Fruit fly (Drosophila melanogaster): Measurements from ENCODE around the gene mtgo.
A peak's percentile ranks its signal among the peaks of the same experiment; 100 is the strongest.

mtgo gene

dm6 chr2L:16591480-16591879, 46.7 kb downstream of the mtgo start (continued):
- peak; percentile 13 for TF ChIP-seq CG10979 (tag; optimal IDR thresholded peaks at IDR 0.05)
- TF ChIP-seq CG18262 (tag; optimal IDR thresholded peaks at IDR 0.05): peak; percentile 46
- no peak for TF ChIP-seq exex (tag; optimal IDR thresholded peaks at IDR 0.05)
- peak; percentile 12 for TF ChIP-seq phol (tag; optimal IDR thresholded peaks at IDR 0.05)

DNA sequence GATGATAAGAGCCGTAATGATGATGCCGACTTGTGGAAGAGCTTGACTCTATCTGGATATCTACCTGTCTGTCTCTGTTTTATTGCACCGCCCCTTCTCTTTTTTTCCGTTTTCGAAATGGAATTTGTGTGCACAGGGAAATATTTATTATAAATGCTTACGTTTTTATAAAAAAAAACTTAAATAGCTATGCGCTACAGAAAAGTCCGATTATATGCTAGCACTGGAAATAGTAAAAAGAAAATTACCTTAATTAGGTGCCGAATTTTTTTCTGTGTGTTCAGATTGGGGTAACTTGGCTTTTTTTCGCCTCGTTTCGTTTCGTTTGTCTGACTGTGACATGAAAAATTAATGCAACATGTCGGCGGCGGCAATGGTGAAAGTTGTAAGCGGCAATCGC, 47.1 kb downstream of the mtgo start:
- TF ChIP-seq dimm (GFP tag; IDR thresholded peaks at IDR 0.05) (peak; percentile 56; the same call in 1 of the 2 replicates), cas (GFP tag; IDR thresholded peaks at IDR 0.05) (no peak), Dp (GFP tag; optimal IDR thresholded peaks at IDR 0.05) (no peak), Ssrp (tag; optimal IDR thresholded peaks at IDR 0.05) (peak; percentile 47), dati (GFP tag; IDR thresholded peaks at IDR 0.05) (no peak), sqz (GFP tag; optimal IDR thresholded peaks at IDR 0.05) (peak; percentile 63), trem (tag; optimal IDR thresholded peaks at IDR 0.05) (peak; percentile 16), abd-A (tag; optimal IDR thresholded peaks at IDR 0.05) (no peak), row (GFP tag; IDR thresholded peaks at IDR 0.05) (peak; percentile 49; the same call in 1 of the 3 replicates), disco-r (GFP tag; optimal IDR thresholded peaks at IDR 0.05) (peak; percentile 3), CG30403 (GFP tag; optimal IDR thresholded peaks at IDR 0.05) (peak; percentile 33), CG8281 (tag; optimal IDR thresholded peaks at IDR 0.05) (peak; percentile 36), twi (tag; optimal IDR thresholded peaks at IDR 0.05) (no peak), Sox102F (GFP tag; optimal IDR thresholded peaks at IDR 0.05) (peak; percentile 86), gce (GFP tag; IDR thresholded peaks at IDR 0.05) (peak; percentile 52; the same call in 1 of the 3 replicates), CG6791 (GFP tag; IDR thresholded peaks at IDR 0.05; ENCODE audit: partially characterized antibody) (no peak), schlank (tag; optimal IDR thresholded peaks at IDR 0.05) (no peak), Lhr (GFP tag; optimal IDR thresholded peaks at IDR 0.05) (peak; percentile 7), lab (GFP tag; optimal IDR thresholded peaks at IDR 0.05) (peak; percentile 49), Doc3 (GFP tag; IDR thresholded peaks at IDR 0.05; ENCODE audit: partially characterized antibody) (no peak), Nf-YC (tag; optimal IDR thresholded peaks at IDR 0.05) (no peak), CG1792 (GFP tag; optimal IDR thresholded peaks at IDR 0.05) (no peak), CG12071 (GFP tag; optimal IDR thresholded peaks at IDR 0.05) (no peak), wek (GFP tag; optimal IDR thresholded peaks at IDR 0.05) (no peak), mirr (GFP tag; optimal IDR thresholded peaks at IDR 0.05) (no peak), gem (tag; optimal IDR thresholded peaks at IDR 0.05) (peak; percentile 76), oc (tag; optimal IDR thresholded peaks at IDR 0.05) (peak; percentile 82), zf30C (GFP tag; optimal IDR thresholded peaks at IDR 0.05) (no peak), CG9817 (tag; optimal IDR thresholded peaks at IDR 0.05) (no peak), Nf-YB (GFP tag; optimal IDR thresholded peaks at IDR 0.05) (no peak), aop (GFP tag; IDR thresholded peaks at IDR 0.05) (no peak), CG17186 (GFP tag; optimal IDR thresholded peaks at IDR 0.05) (no peak), dpn (GFP tag; optimal IDR thresholded peaks at IDR 0.05) (peak; percentile 16 to 31), tin (GFP tag; optimal IDR thresholded peaks at IDR 0.05) (peak; percentile 13), Lpt (GFP tag; optimal IDR thresholded peaks at IDR 0.05) (no peak), ssp (GFP tag; IDR thresholded peaks at IDR 0.05) (peak; percentile 34; the same call in 1 of the 2 replicates), CG17385 (GFP tag; optimal IDR thresholded peaks at IDR 0.05) (peak; percentile 39), CG14860 (GFP tag; IDR thresholded peaks at IDR 0.05; ENCODE audit: partially characterized antibody) (no peak), Doc2 (GFP tag; IDR thresholded peaks at IDR 0.05) (no peak), hth (optimal IDR thresholded peaks at IDR 0.05) (no peak), CrebB (tag; optimal IDR thresholded peaks at IDR 0.05) (no peak), bbx (GFP tag; IDR thresholded peaks at IDR 0.05; ENCODE audit: partially characterized antibody) (no peak), Optix (GFP tag; IDR thresholded peaks at IDR 0.05) (no peak; the same call in 2 of the 3 replicates), CG2199 (GFP tag; IDR thresholded peaks at IDR 0.05) (peak; percentile 62; the same call in 1 of the 3 replicates), E2f1 (GFP tag; IDR thresholded peaks at IDR 0.05) (no peak)

Data from whole organism, embryonic.